Fruit fly (Drosophila melanogaster) whole organism: ENCODE data around the gene how.

Experiments
- CG8478 ChIP-seq: fragments of >200 bp; optimal IDR thresholded peaks from 2 replicates; lab custom pipeline; 2018; ENCODE audit warnings: inconsistent platforms
- pan ChIP-seq: fragments of >200 bp; optimal IDR thresholded peaks from 2 replicates; lab custom pipeline; 2017
- psq ChIP-seq: fragments of >200 bp; optimal IDR thresholded peaks from 2 replicates; lab custom pipeline; 2017
- usp ChIP-seq: fragments of >200 bp; optimal IDR thresholded peaks from 2 replicates; lab custom pipeline; 2017; ENCODE audit warnings: missing biosample characterization, missing genetic modification characterization, mixed read lengths

DNA sequence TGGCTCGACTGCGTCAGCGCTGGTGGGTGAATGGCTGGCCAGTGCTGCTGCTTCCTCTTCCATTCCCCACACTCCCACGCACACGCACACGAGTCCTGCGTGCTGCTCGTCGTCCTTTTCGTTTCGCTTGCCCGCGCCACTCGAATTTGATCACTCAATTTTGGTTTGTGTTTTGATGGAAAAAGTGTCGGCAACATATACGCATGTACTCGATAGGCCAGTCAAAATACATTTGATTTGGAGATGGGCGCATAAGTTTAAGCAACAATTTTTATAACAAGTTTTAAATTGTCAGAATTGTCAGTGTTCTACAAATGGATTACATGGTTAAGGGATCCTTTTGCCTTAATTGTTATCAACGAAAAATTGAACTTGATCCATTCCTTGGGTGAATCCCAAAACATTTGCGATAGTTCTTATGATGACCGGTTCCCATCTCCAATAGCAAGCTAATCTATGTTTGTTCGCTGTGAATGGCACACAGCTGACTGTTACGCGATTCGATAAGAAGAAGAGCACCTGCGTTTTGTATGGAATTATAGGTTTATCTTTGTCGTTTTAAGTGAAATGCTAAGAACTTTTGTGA, 18.9 kb upstream of the how start, which contains the start of the genes Mitofilin and mRpL35:
- TF ChIP-seq psq: no peak
- TF ChIP-seq usp: no peak
- no peak for TF ChIP-seq CG8478
- TF ChIP-seq pan (lab: Kevin White, UChicago): no peak
